Worm (Caenorhabditis elegans) whole organism, young adult: ENCODE data around the gene best-6.

Source experiments
- B0035.1 ChIP-seq: sonication (generic microtip); optimal IDR thresholded peaks from 2 replicates; lab custom pipeline; 2016; ENCODE audit warnings: missing genetic modification characterization, mild to moderate bottlenecking, missing compliant biosample characterization, missing genotype, missing genetic modification reagents
- ZK185.1 ChIP-seq: sonication (generic microtip); optimal IDR thresholded peaks from 2 replicates; lab custom pipeline; 2016; ENCODE audit warnings: mild to moderate bottlenecking, missing genetic modification characterization, missing compliant biosample characterization; ENCODE audit not compliant: poor library complexity, severe bottlenecking
- chd-7 ChIP-seq: sonication (generic microtip); optimal IDR thresholded peaks from 2 replicates; lab custom pipeline; 2016; ENCODE audit warnings: mild to moderate bottlenecking, missing genetic modification characterization, moderate library complexity, missing compliant biosample characterization
- ets-4 ChIP-seq: fragments of 200-800 bp; sonication (Bioruptor generic); optimal IDR thresholded peaks from 2 replicates; lab custom pipeline; 2018; ENCODE audit warnings: mild to moderate bottlenecking, missing genetic modification characterization, missing compliant biosample characterization
- hrde-1 ChIP-seq: sonication (generic microtip); optimal IDR thresholded peaks from 2 replicates; lab custom pipeline; 2016; ENCODE audit warnings: missing genetic modification characterization, mild to moderate bottlenecking, missing compliant biosample characterization, moderate library complexity, missing genotype, missing genetic modification reagents, borderline replicate concordance
- let-526 ChIP-seq: fragments of 200-800 bp; sonication (Bioruptor generic); IDR thresholded peaks from 2 replicates; pipeline ENCODE4 v1.3.6; 2022; ENCODE audit warnings: missing genetic modification reagents, missing genetic modification characterization, missing compliant biosample characterization
- lin-40 ChIP-seq: sonication (generic microtip); optimal IDR thresholded peaks from 2 replicates; lab custom pipeline; 2016; ENCODE audit warnings: missing genetic modification characterization, mild to moderate bottlenecking, missing compliant biosample characterization, missing genotype, missing genetic modification reagents
- sea-2 ChIP-seq: fragments of 200-800 bp; sonication (Bioruptor generic); IDR thresholded peaks from 2 replicates; pipeline ENCODE4 v1.3.6; 2022; ENCODE audit warnings: missing genetic modification characterization, missing compliant biosample characterization
- unc-130 ChIP-seq: sonication (generic microtip); optimal IDR thresholded peaks from 2 replicates; lab custom pipeline; 2016; ENCODE audit warnings: missing genetic modification reagents, missing genetic modification characterization, missing compliant biosample characterization

- no peak for TF ChIP-seq sea-2 (GFP tag; lab: Robert Waterston, UW)
- TF ChIP-seq lin-40 (tag; lab: Kevin White, UChicago): no peak
- TF ChIP-seq ets-4 (GFP tag; lab: Kevin White, UChicago): no peak
- TF ChIP-seq let-526 (GFP tag; lab: Robert Waterston, UW): no peak
- no peak for TF ChIP-seq B0035.1
- TF ChIP-seq chd-7 (tag; lab: Kevin White, UChicago): no peak
- TF ChIP-seq hrde-1: no peak
- TF ChIP-seq unc-130 (GFP tag; lab: Kevin White, UChicago): no peak
- TF ChIP-seq ZK185.1: no peak
These were observed 31.9 kb downstream of the best-6 start for ce11 chrIV:4996956-4997355.
